Fruit fly (Drosophila melanogaster) whole organism, wandering third instar larva: Measurements from ENCODE around the gene Slu7.
A peak's percentile ranks its signal among the peaks of the same experiment; 100 is the strongest.

Source experiments
- CG32264 ChIP-seq: fragments of 200-800 bp; sonication (Bioruptor generic); optimal IDR thresholded peaks from 2 replicates; lab custom pipeline; 2016; ENCODE audit warnings: missing biosample characterization, missing genetic modification characterization
- CrebA ChIP-seq: fragments of 200-800 bp; sonication (Bioruptor generic); optimal IDR thresholded peaks from 2 replicates; lab custom pipeline; 2016; ENCODE audit warnings: missing biosample characterization, mild to moderate bottlenecking, missing genetic modification characterization, borderline replicate concordance
- Dfd ChIP-seq: fragments of >200 bp; optimal IDR thresholded peaks from 2 replicates; lab custom pipeline; 2017; ENCODE audit warnings: missing biosample characterization, missing genetic modification characterization
- Dif ChIP-seq: fragments of 200-275, 200-300 bp; sonication (Bioruptor generic); optimal IDR thresholded peaks from 2 replicates; lab custom pipeline; 2018; ENCODE audit warnings: missing biosample characterization, missing genetic modification characterization; ENCODE audit not compliant: partially characterized antibody
- GATAd ChIP-seq: sonication (Bioruptor generic); optimal IDR thresholded peaks from 2 replicates; lab custom pipeline; 2016; ENCODE audit warnings: missing biosample characterization, missing genetic modification characterization
- HLH106 ChIP-seq: fragments of 200-800 bp; optimal IDR thresholded peaks from 3 replicates; lab custom pipeline; 2019; ENCODE audit warnings: missing biosample characterization, mild to moderate bottlenecking, missing genetic modification characterization, moderate library complexity
- Hnf4 ChIP-seq: fragments of 200-800 bp; sonication (Bioruptor generic); optimal IDR thresholded peaks from 2 replicates; lab custom pipeline; 2016; ENCODE audit warnings: missing biosample characterization, mild to moderate bottlenecking, missing genetic modification characterization
- Hr78 ChIP-seq: fragments of >200 bp; optimal IDR thresholded peaks from 2 replicates; lab custom pipeline; 2017; ENCODE audit warnings: missing biosample characterization, missing genetic modification characterization
- Hr83 ChIP-seq: fragments of 200-300 bp; sonication (Bioruptor generic); optimal IDR thresholded peaks from 2 replicates; lab custom pipeline; 2016; ENCODE audit warnings: missing biosample characterization, mild to moderate bottlenecking, missing genetic modification characterization, moderate library complexity; ENCODE audit not compliant: poor library complexity, severe bottlenecking
- Jra ChIP-seq: sonication (Bioruptor generic); optimal IDR thresholded peaks from 2 replicates; lab custom pipeline; 2016; ENCODE audit warnings: missing biosample characterization, missing genetic modification characterization
- Mio ChIP-seq: sonication (Bioruptor generic); optimal IDR thresholded peaks from 2 replicates; lab custom pipeline; 2016; ENCODE audit warnings: missing biosample characterization, missing genetic modification characterization
- Myc ChIP-seq: fragments of >200 bp; optimal IDR thresholded peaks from 2 replicates; lab custom pipeline; 2017
- N ChIP-seq: fragments of >200 bp; optimal IDR thresholded peaks from 2 replicates; lab custom pipeline; 2018; ENCODE audit warnings: missing biosample characterization, missing external identifiers, missing genetic modification characterization
- OdsH ChIP-seq: fragments of 200-800 bp; sonication (Bioruptor generic); optimal IDR thresholded peaks from 2 replicates; lab custom pipeline; 2016; ENCODE audit warnings: missing biosample characterization, mild to moderate bottlenecking, missing genetic modification characterization
- Rel ChIP-seq, 2 experiments: fragments of 200-800 bp; sonication (Bioruptor generic) in 1 of 2; optimal IDR thresholded peaks; 2 replicates in 1 of 2; 3 replicates in 1 of 2; lab custom pipeline; 2016 to 2019; ENCODE audit warnings: mild to moderate bottlenecking in 2 of 2, missing biosample characterization in 2 of 2, missing genetic modification characterization in 2 of 2, moderate library complexity in 1 of 2
- Sp1 ChIP-seq: fragments of 200-800 bp; sonication (Bioruptor generic); optimal IDR thresholded peaks from 3 replicates; lab custom pipeline; 2019; ENCODE audit warnings: missing biosample characterization, mild to moderate bottlenecking, missing genetic modification characterization, moderate library complexity
- br ChIP-seq: fragments of 200-800 bp; sonication (Bioruptor generic); optimal IDR thresholded peaks from 2 replicates; lab custom pipeline; 2016; ENCODE audit warnings: missing biosample characterization, missing genetic modification characterization
- brk ChIP-seq: fragments of 200-800 bp; sonication (Bioruptor generic); optimal IDR thresholded peaks from 2 replicates; lab custom pipeline; 2016; ENCODE audit warnings: missing biosample characterization, mild to moderate bottlenecking, missing genetic modification characterization
- dmrt93B ChIP-seq: fragments of 200-800 bp; sonication (Bioruptor generic); optimal IDR thresholded peaks from 2 replicates; lab custom pipeline; 2018; ENCODE audit warnings: missing biosample characterization, mild to moderate bottlenecking, missing genetic modification characterization
- ey ChIP-seq: fragments of 200-800 bp; sonication (Bioruptor generic); optimal IDR thresholded peaks from 2 replicates; lab custom pipeline; 2016; ENCODE audit warnings: missing biosample characterization, missing genetic modification characterization
- foxo ChIP-seq, 2 experiments: fragments of 200-800 bp; sonication (Bioruptor generic); optimal IDR thresholded peaks; 2 replicates in 1 of 2; 3 replicates in 1 of 2; lab custom pipeline; 2016 to 2017; ENCODE audit warnings: missing biosample characterization in 2 of 2, missing genetic modification characterization in 2 of 2
- fru ChIP-seq: fragments of 200-800 bp; sonication (Bioruptor generic); optimal IDR thresholded peaks from 3 replicates; lab custom pipeline; 2016; ENCODE audit warnings: missing biosample characterization, mild to moderate bottlenecking, missing genetic modification characterization
- h ChIP-seq: fragments of 200-800 bp; sonication (Bioruptor generic); optimal IDR thresholded peaks from 3 replicates; lab custom pipeline; 2016; ENCODE audit warnings: missing biosample characterization, mild to moderate bottlenecking, missing genetic modification characterization
- jim ChIP-seq: fragments of 175-275, 200-325 bp; sonication (Bioruptor generic); optimal IDR thresholded peaks from 2 replicates; lab custom pipeline; 2016; ENCODE audit warnings: missing biosample characterization, mild to moderate bottlenecking, missing genetic modification characterization
- lola ChIP-seq: fragments of >200 bp; optimal IDR thresholded peaks from 2 replicates; lab custom pipeline; 2017; ENCODE audit warnings: missing biosample characterization, missing genetic modification characterization
- psq ChIP-seq: fragments of 200-800 bp; sonication (Bioruptor generic); optimal IDR thresholded peaks from 3 replicates; lab custom pipeline; 2017; ENCODE audit warnings: missing biosample characterization, mild to moderate bottlenecking, missing genetic modification characterization, moderate library complexity
- rgr ChIP-seq: fragments of 200-800 bp; sonication (Bioruptor generic); optimal IDR thresholded peaks from 3 replicates; lab custom pipeline; 2016; ENCODE audit warnings: missing biosample characterization, mild to moderate bottlenecking, missing genetic modification characterization
- sage ChIP-seq: fragments of 200-800 bp; sonication (Bioruptor generic); optimal IDR thresholded peaks from 2 replicates; lab custom pipeline; 2016; ENCODE audit warnings: missing biosample characterization, mild to moderate bottlenecking, missing genetic modification characterization
- tai ChIP-seq: sonication (Bioruptor generic); optimal IDR thresholded peaks from 2 replicates; lab custom pipeline; 2016; ENCODE audit warnings: missing biosample characterization, missing genetic modification characterization
- usp ChIP-seq: fragments of >200 bp; optimal IDR thresholded peaks from 2 replicates; lab custom pipeline; 2017; ENCODE audit warnings: missing biosample characterization, missing genetic modification characterization
- woc ChIP-seq: sonication (Bioruptor generic); optimal IDR thresholded peaks from 2 replicates; lab custom pipeline; 2016; ENCODE audit warnings: missing biosample characterization, mild to moderate bottlenecking, missing genetic modification characterization

The Slu7 gene

DNA sequence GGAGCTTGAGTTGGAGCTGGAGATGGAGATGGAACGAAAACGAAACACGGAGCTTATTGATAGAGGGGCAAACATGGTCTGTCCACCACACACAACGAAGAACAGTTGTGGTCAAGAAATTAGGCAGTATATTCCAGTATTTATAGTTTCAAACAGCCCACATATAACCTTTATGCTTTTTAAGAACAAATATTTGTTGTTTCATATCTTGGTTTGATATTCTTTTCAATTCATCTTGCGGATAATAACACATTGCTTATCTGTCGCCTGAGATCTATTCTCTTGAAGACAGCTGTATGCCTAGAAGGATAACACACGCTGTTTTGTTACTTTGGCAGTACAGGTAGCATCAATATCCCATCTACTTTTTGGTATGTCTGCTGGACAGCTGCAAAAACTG, 34.0 kb upstream of the Slu7 start:
- TF ChIP-seq usp (GFP tag; lab: Kevin White, UChicago) (no peak), Myc (lab: Kevin White, UChicago) (no peak), jim (no peak), tai (GFP tag; lab: Kevin White, UChicago) (no peak), Mio (GFP tag; lab: Kevin White, UChicago) (no peak), HLH106 (no peak), brk (GFP tag; lab: Kevin White, UChicago) (no peak), fru (GFP tag; lab: Kevin White, UChicago) (peak; percentile 53), GATAd (GFP tag; lab: Kevin White, UChicago) (no peak), Jra (GFP tag; lab: Kevin White, UChicago) (no peak), br (GFP tag; lab: Kevin White, UChicago) (no peak), h (GFP tag; lab: Kevin White, UChicago) (peak; percentile 44), psq (GFP tag; lab: Kevin White, UChicago) (peak; percentile 25), Dif (GFP tag; lab: Kevin White, UChicago) (no peak), Hr83 (GFP tag; lab: Kevin White, UChicago) (no peak), OdsH (GFP tag; lab: Kevin White, UChicago) (no peak), woc (GFP tag; lab: Kevin White, UChicago) (peak; percentile 14), N (GFP tag; lab: Kevin White, UChicago) (no peak), rgr (GFP tag; lab: Kevin White, UChicago) (peak; percentile 10), ey (peak; percentile 34), foxo (GFP tag; optimal IDR thresholded peaks at IDR 0.05; lab: Kevin White, UChicago) (peak in 1 of 2 experiments; percentile 25), Sp1 (peak; percentile 7), CG32264 (GFP tag; lab: Kevin White, UChicago) (no peak), CrebA (GFP tag; lab: Kevin White, UChicago) (no peak)

DNA sequence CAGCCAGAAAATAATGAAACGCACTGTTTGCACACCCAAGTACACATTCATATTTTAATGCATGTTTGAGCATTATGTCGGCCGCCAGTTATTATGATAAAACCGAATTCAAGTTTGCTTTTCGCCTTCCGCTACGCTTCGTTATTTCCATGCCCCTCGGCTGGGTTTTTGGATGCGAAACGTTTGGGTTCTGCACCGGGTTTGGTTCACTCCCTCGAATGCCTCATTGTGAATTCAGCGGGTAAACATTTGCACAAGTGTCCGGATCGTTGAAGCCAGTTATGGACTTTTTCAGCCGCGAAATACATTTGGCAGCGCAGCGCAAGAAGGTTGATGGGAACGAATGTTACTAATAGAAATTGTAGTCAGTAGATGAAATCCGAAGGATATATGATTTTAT, 32.3 kb upstream of the Slu7 start:
- TF ChIP-seq Hr78 (no peak), GATAd (GFP tag; lab: Kevin White, UChicago) (no peak), Hnf4 (peak; percentile 8), ey (no peak), Hr83 (GFP tag; lab: Kevin White, UChicago) (peak; percentile 3), HLH106 (no peak), lola (GFP tag; lab: Kevin White, UChicago) (no peak), Dfd (GFP tag; lab: Kevin White, UChicago) (no peak), N (GFP tag; lab: Kevin White, UChicago) (no peak), CrebA (GFP tag; lab: Kevin White, UChicago) (no peak), dmrt93B (GFP tag; lab: Kevin White, UChicago) (no peak), brk (GFP tag; lab: Kevin White, UChicago) (no peak), woc (GFP tag; lab: Kevin White, UChicago) (no peak), h (GFP tag; lab: Kevin White, UChicago) (peak; percentile 7), rgr (GFP tag; lab: Kevin White, UChicago) (peak; percentile 10), Rel (GFP tag; optimal IDR thresholded peaks at IDR 0.05; lab: Kevin White, UChicago) (no peak), Rel (tag; optimal IDR thresholded peaks at IDR 0.05; lab: Kevin White, UChicago) (no peak)
- TF ChIP-seq, all 38 proteins: peak for 4

DNA sequence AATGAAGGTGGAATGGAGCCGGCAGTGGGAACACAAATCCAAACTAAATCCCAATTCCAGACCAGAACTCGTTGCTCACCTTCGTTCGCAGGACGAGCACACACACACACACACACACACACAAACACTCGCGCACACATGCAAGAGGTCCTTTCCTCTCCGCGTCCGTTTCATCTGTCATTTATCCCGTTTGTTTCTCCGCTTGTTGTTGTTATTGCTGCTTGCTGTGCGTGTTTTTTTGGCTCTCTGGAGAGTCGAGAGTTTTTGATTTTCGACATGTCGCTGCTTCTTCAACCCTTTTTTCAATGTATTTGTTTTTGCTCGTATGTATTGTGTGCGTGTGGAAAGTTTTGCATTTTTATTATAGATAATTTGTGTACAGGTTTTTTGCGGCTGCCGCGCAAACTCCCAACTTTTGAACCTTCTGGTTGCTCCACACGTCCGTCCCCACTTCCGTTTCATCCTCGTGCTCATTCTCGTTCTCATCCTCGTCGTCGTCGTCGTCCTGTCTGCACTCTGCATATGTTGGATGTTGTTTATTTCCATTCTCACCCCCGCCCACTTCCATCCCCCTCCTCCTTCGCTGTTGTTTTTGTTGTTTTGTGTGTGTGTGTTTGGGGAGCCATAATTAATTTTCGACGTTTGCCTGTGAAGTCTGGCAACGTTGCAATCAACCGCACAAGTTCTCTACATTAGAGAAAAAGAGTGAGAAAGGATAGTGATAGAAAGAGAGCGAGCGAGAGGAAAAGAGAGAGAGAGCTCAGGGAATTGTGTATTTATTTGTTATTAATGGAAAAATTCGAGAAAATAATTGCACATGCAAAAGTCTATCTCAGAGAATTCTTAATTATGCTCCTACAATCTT, 30.6 kb upstream of the Slu7 start:
- TF ChIP-seq sage (no peak), foxo (GFP tag; optimal IDR thresholded peaks at IDR 0.05; lab: Kevin White, UChicago) (no peak), fru (GFP tag; lab: Kevin White, UChicago) (peak; percentile 2), br (GFP tag; lab: Kevin White, UChicago) (no peak), lola (GFP tag; lab: Kevin White, UChicago) (no peak), HLH106 (no peak), Hr78 (no peak), Dfd (GFP tag; lab: Kevin White, UChicago) (no peak), psq (GFP tag; lab: Kevin White, UChicago) (peak; percentile 60), GATAd (GFP tag; lab: Kevin White, UChicago) (no peak), dmrt93B (GFP tag; lab: Kevin White, UChicago) (no peak)
